Fruit fly (Drosophila melanogaster): Measurements from ENCODE around the gene Kdm5.

The Kdm5 gene

dm6 chr2L:5944305-5945282 lies 54.7 kb downstream of the Kdm5 start:
- no peak for TF ChIP-seq insv (optimal IDR thresholded peaks at IDR 0.05)
- no peak for TF ChIP-seq h (optimal IDR thresholded peaks at IDR 0.05)
- no peak for TF ChIP-seq Sin3A (optimal IDR thresholded peaks at IDR 0.05)
- TF ChIP-seq Myc (optimal IDR thresholded peaks at IDR 0.05) = no peak
- TF ChIP-seq ttk (optimal IDR thresholded peaks at IDR 0.05) = no peak
- TF ChIP-seq psq (optimal IDR thresholded peaks at IDR 0.05) = no peak

DNA sequence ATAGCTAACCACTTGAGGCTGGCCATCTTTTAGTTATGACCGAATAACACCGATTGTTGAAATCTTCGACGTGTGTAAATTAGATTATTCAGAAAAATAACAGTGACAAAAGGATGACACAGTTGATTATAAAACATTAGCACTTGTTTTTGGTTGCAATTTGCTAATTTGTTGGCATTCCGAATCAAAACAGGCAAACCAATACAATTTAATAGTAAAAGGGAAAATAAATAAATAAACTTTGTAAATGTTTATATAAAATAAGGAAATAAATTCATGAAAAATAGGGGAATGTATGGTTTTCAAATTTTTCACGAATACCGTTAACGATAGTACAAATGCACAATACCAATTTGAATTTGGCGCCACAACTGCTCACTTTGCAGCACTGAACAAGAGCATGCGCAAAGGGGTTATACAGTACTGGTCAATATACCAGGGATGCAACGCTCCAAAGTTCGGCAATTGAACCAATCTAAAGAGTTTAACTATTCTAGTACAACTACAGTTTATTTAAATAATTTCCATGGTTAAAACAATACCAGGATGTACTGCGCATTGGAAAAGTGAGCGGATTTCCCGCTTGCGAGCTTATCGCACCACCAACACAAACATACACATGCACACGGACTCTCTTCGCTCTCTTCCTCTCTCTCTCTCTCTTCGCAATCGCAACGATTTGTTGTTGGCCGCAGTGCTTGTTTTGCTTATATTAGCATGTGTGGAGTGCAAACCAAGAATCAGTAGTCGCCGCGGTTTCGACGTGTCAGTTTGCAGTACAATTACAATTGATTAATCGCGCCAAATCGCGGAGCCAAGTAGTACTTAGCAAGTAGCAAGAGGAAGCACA lies 55.8 kb downstream of the Kdm5 start, which contains the start of the genes Sfp26Ad and Gpdh1:
TSS of gene Sfp26Ad (minus strand) at position 76 of the 850 bp plus-strand sequence.
TSS of gene Gpdh1 (plus strand) at position 415 of the 850 bp plus-strand sequence.
- TF ChIP-seq ttk (optimal IDR thresholded peaks at IDR 0.05) (no peak), insv (optimal IDR thresholded peaks at IDR 0.05) (no peak)
